Fruit fly (Drosophila melanogaster) whole organism, embryonic: ENCODE data around the gene CG14840.

Source experiments
- Awh ChIP-seq: fragments of 200-800 bp; sonication (Bioruptor generic); IDR thresholded peaks from 2 replicates; pipeline ENCODE4, ENCODE4 v1.3.6; 2022; ENCODE audit warnings: missing biosample characterization, missing genetic modification characterization
- CG10565 ChIP-seq: fragments of 200-800 bp; sonication (Bioruptor generic); optimal IDR thresholded peaks from 3 replicates; lab custom pipeline; 2016; ENCODE audit warnings: missing biosample characterization, mild to moderate bottlenecking, missing genetic modification characterization
- CG10979 ChIP-seq: fragments of 200-800 bp; sonication (Bioruptor generic); optimal IDR thresholded peaks from 2 replicates; lab custom pipeline; 2018; ENCODE audit warnings: missing biosample characterization, mild to moderate bottlenecking, missing genetic modification characterization, moderate library complexity
- CG11247 ChIP-seq: fragments of 200-800 bp; sonication (Bioruptor generic); IDR thresholded peaks from 2 replicates; pipeline ENCODE4 v1.3.6; 2022; ENCODE audit warnings: missing biosample characterization, missing genetic modification characterization
- CG11504 ChIP-seq: fragments of 200-800 bp; sonication (Bioruptor generic); optimal IDR thresholded peaks from 3 replicates; lab custom pipeline; 2019; ENCODE audit warnings: missing biosample characterization, mild to moderate bottlenecking, missing genetic modification characterization, moderate library complexity
- CG11695 ChIP-seq: fragments of 200-800 bp; sonication (Bioruptor generic); IDR thresholded peaks from 3 replicates; pipeline ENCODE4 v1.3.6; 2022; ENCODE audit warnings: missing biosample characterization, missing genetic modification characterization
- CG12104 ChIP-seq: fragments of 200-800 bp; sonication (Bioruptor generic); optimal IDR thresholded peaks from 3 replicates; lab custom pipeline; 2016; ENCODE audit warnings: missing biosample characterization, missing genetic modification characterization
- CG12769 ChIP-seq: fragments of 200-800 bp; sonication (Bioruptor generic); optimal IDR thresholded peaks from 2 replicates; lab custom pipeline; 2019; ENCODE audit warnings: missing biosample characterization, mild to moderate bottlenecking, missing genetic modification characterization, moderate library complexity
- CG14050 ChIP-seq: fragments of 200-800 bp; sonication (Bioruptor generic); IDR thresholded peaks from 3 replicates; pipeline ENCODE4 v1.3.6; 2022; ENCODE audit warnings: missing biosample characterization, missing genetic modification characterization
- CG14667 ChIP-seq: fragments of 200-800 bp; sonication (Bioruptor generic); IDR thresholded peaks from 2 replicates; pipeline ENCODE4 v1.3.6; 2022; ENCODE audit warnings: missing biosample characterization, missing genetic modification characterization
- CG15011 ChIP-seq: fragments of 200-800 bp; sonication (Bioruptor generic); optimal IDR thresholded peaks from 3 replicates; lab custom pipeline; 2018; ENCODE audit warnings: missing biosample characterization, mild to moderate bottlenecking, missing genetic modification characterization
- CG16815 ChIP-seq: fragments of 200-800 bp; sonication (Bioruptor generic); optimal IDR thresholded peaks from 3 replicates; lab custom pipeline; 2017; ENCODE audit warnings: missing biosample characterization, mild to moderate bottlenecking, missing genetic modification characterization
- CG16863 ChIP-seq: fragments of 200-800 bp; sonication (Bioruptor generic); optimal IDR thresholded peaks from 3 replicates; lab custom pipeline; 2016; ENCODE audit warnings: missing biosample characterization, missing genetic modification characterization
- CG2199 ChIP-seq: fragments of 200-800 bp; sonication (Bioruptor generic); IDR thresholded peaks from 3 replicates; pipeline ENCODE4 v1.3.6; 2022; ENCODE audit warnings: missing biosample characterization, missing genetic modification characterization
- CG2712 ChIP-seq: fragments of 200-800 bp; optimal IDR thresholded peaks from 3 replicates; lab custom pipeline; 2019; ENCODE audit warnings: missing biosample characterization, mild to moderate bottlenecking, missing genetic modification characterization, moderate library complexity
- CG2875 ChIP-seq: fragments of 200-800 bp; sonication (Bioruptor generic); optimal IDR thresholded peaks from 2 replicates; lab custom pipeline; 2017; ENCODE audit warnings: missing biosample characterization, mild to moderate bottlenecking, missing genetic modification characterization, missing genetic modification reagents
- CG30403 ChIP-seq: fragments of 200-800 bp; sonication (Bioruptor generic); optimal IDR thresholded peaks from 3 replicates; lab custom pipeline; 2016; ENCODE audit warnings: missing biosample characterization, missing genetic modification characterization
- CG31224 ChIP-seq: fragments of 200-800 bp; sonication (Bioruptor generic); IDR thresholded peaks from 2 replicates; pipeline ENCODE4 v1.3.6; 2022; ENCODE audit warnings: missing biosample characterization, missing genetic modification characterization
- CG31441 ChIP-seq: fragments of 200-800 bp; sonication (Bioruptor generic); IDR thresholded peaks from 2 replicates; pipeline ENCODE4 v1.3.6; 2022; ENCODE audit warnings: missing biosample characterization, missing genetic modification characterization
- CG33213 ChIP-seq: fragments of 200-800 bp; sonication (Bioruptor generic); optimal IDR thresholded peaks from 3 replicates; lab custom pipeline; 2016; ENCODE audit warnings: missing biosample characterization, missing genetic modification characterization
- CG3838 ChIP-seq: fragments of 200-800 bp; sonication (Bioruptor generic); optimal IDR thresholded peaks from 3 replicates; lab custom pipeline; 2016; ENCODE audit warnings: missing biosample characterization, missing genetic modification characterization
- CG7372 ChIP-seq: fragments of 200-800 bp; sonication (Bioruptor generic); IDR thresholded peaks from 2 replicates; pipeline ENCODE4 v1.3.6; 2022; ENCODE audit warnings: missing biosample characterization, missing genetic modification characterization
- CG7556 ChIP-seq: fragments of 200-800 bp; sonication (Bioruptor generic); optimal IDR thresholded peaks from 2 replicates; lab custom pipeline; 2017; ENCODE audit warnings: missing biosample characterization, mild to moderate bottlenecking, missing genetic modification characterization
- CG7839 ChIP-seq: fragments of 200-800 bp; sonication (Bioruptor generic); optimal IDR thresholded peaks from 3 replicates; lab custom pipeline; 2018; ENCODE audit warnings: missing biosample characterization, mild to moderate bottlenecking, missing genetic modification characterization, moderate library complexity
- CG8290 ChIP-seq, 3 experiments: fragments of 200-800 bp; sonication (Bioruptor generic); optimal IDR thresholded peaks; 2 replicates each; lab custom pipeline; 2016 to 2019; ENCODE audit warnings: missing biosample characterization in 3 of 3, missing genetic modification characterization in 3 of 3, mild to moderate bottlenecking in 2 of 3, moderate library complexity in 1 of 3
- CG8924 ChIP-seq: fragments of 200-800 bp; optimal IDR thresholded peaks from 3 replicates; lab custom pipeline; 2019; ENCODE audit warnings: missing biosample characterization, mild to moderate bottlenecking, missing genetic modification characterization, moderate library complexity
- CG9797 ChIP-seq: fragments of 200-800 bp; sonication (Bioruptor generic); optimal IDR thresholded peaks from 3 replicates; lab custom pipeline; 2018; ENCODE audit warnings: missing biosample characterization, mild to moderate bottlenecking, missing genetic modification characterization
- CoRest ChIP-seq: fragments of 200-800 bp; sonication (Bioruptor generic); optimal IDR thresholded peaks from 3 replicates; lab custom pipeline; 2018; ENCODE audit warnings: missing biosample characterization, mild to moderate bottlenecking, missing genetic modification characterization, moderate library complexity
- Dad ChIP-seq: fragments of 200-800 bp; sonication (Bioruptor generic); optimal IDR thresholded peaks from 3 replicates; lab custom pipeline; 2016; ENCODE audit warnings: missing biosample characterization, missing genetic modification characterization
- Doc3 ChIP-seq: fragments of 200-800 bp; sonication (Bioruptor generic); IDR thresholded peaks from 3 replicates; pipeline ENCODE4 v1.3.6; 2022; ENCODE audit warnings: missing biosample characterization, missing genetic modification characterization; ENCODE audit not compliant: partially characterized antibody
- Hsf ChIP-seq: fragments of 200-800 bp; sonication (Bioruptor generic); optimal IDR thresholded peaks from 3 replicates; lab custom pipeline; 2016; ENCODE audit warnings: missing biosample characterization, missing genetic modification characterization
- Med ChIP-seq: fragments of 200-800 bp; sonication (Bioruptor generic); peaks from one replicate; lab custom pipeline; 2016; ENCODE audit warnings: missing biosample characterization, missing genetic modification characterization, mild to moderate bottlenecking, inconsistent platforms, moderate library complexity
- Oli ChIP-seq: fragments of 200-800 bp; sonication (Bioruptor generic); optimal IDR thresholded peaks from 2 replicates; lab custom pipeline; 2018; ENCODE audit warnings: missing biosample characterization, mild to moderate bottlenecking, missing genetic modification characterization, moderate library complexity
- Trl ChIP-seq, 3 experiments: fragments of >200 bp in 2 of 3; fragments of 200-800 bp in 1 of 3; sonication (Bioruptor generic) in 1 of 3; optimal IDR thresholded peaks; 2 replicates in 1 of 3; 3 replicates in 2 of 3; lab custom pipeline; 2016 to 2017; ENCODE audit warnings: missing biosample characterization in 1 of 3, missing genetic modification characterization in 1 of 3
- ase ChIP-seq: fragments of 200-800 bp; sonication (Bioruptor generic); IDR thresholded peaks from 3 replicates; pipeline ENCODE4 v1.3.6; 2022; ENCODE audit warnings: missing biosample characterization, missing genetic modification characterization
- chm ChIP-seq: fragments of 200-800 bp; sonication (Bioruptor generic); IDR thresholded peaks from 2 replicates; pipeline ENCODE4 v1.3.6; 2022; ENCODE audit warnings: missing biosample characterization, missing genetic modification characterization
- cwo ChIP-seq: fragments of 200-800 bp; sonication (Bioruptor generic); optimal IDR thresholded peaks from 3 replicates; lab custom pipeline; 2017; ENCODE audit warnings: missing biosample characterization, missing genetic modification characterization, mild to moderate bottlenecking, moderate library complexity, missing genetic modification reagents
- danr ChIP-seq: fragments of 200-800 bp; sonication (Bioruptor generic); IDR thresholded peaks from 2 replicates; pipeline ENCODE4 v1.3.6; 2022; ENCODE audit warnings: missing biosample characterization, missing genetic modification characterization
- dysf ChIP-seq: fragments of 200-800 bp; sonication (Bioruptor generic); IDR thresholded peaks from 3 replicates; pipeline ENCODE4 v1.3.6; 2022; ENCODE audit warnings: missing biosample characterization, missing genetic modification characterization
- eyg ChIP-seq: fragments of 200-800 bp; sonication (Bioruptor generic); optimal IDR thresholded peaks from 3 replicates; lab custom pipeline; 2016; ENCODE audit warnings: missing biosample characterization, missing genetic modification characterization
- gem ChIP-seq: fragments of 200-800 bp; sonication (Bioruptor generic); optimal IDR thresholded peaks from 2 replicates; lab custom pipeline; 2019; ENCODE audit warnings: missing biosample characterization, mild to moderate bottlenecking, missing genetic modification characterization, moderate library complexity
- hb ChIP-seq: fragments of 200-800 bp; sonication (Bioruptor generic); IDR thresholded peaks from 3 replicates; pipeline ENCODE4 v1.3.6; 2022; ENCODE audit warnings: missing biosample characterization, missing genetic modification characterization; ENCODE audit not compliant: partially characterized antibody
- onecut ChIP-seq: fragments of 200-800 bp; sonication (Bioruptor generic); IDR thresholded peaks from 2 replicates; pipeline ENCODE4 v1.3.6; 2022; ENCODE audit warnings: missing biosample characterization, missing genetic modification characterization
- phol ChIP-seq: fragments of 200-800 bp; sonication (Bioruptor generic); optimal IDR thresholded peaks from 3 replicates; lab custom pipeline; 2018; ENCODE audit warnings: missing biosample characterization, mild to moderate bottlenecking, missing genetic modification characterization, moderate library complexity
- run ChIP-seq: fragments of 200-800 bp; sonication (Bioruptor generic); optimal IDR thresholded peaks from 3 replicates; lab custom pipeline; 2018; ENCODE audit warnings: missing biosample characterization, mild to moderate bottlenecking, missing genetic modification characterization
- sens ChIP-seq: fragments of 200-800 bp; sonication (Bioruptor generic); peaks from one replicate; lab custom pipeline; 2016; ENCODE audit warnings: missing biosample characterization, missing genetic modification characterization
- seq ChIP-seq: fragments of 200-800 bp; sonication (Bioruptor generic); IDR thresholded peaks from 2 replicates; pipeline ENCODE4 v1.3.6; 2022; ENCODE audit warnings: missing biosample characterization, missing genetic modification characterization
- toy ChIP-seq: fragments of 200-800 bp; sonication (Bioruptor generic); IDR thresholded peaks from 2 replicates; pipeline ENCODE4 v1.3.6; 2022; ENCODE audit warnings: missing biosample characterization, missing genetic modification characterization
- vvl ChIP-seq: fragments of 200-800 bp; sonication (Bioruptor generic); IDR thresholded peaks from 2 replicates; pipeline ENCODE4 v1.3.6; 2022; ENCODE audit warnings: missing biosample characterization, missing genetic modification characterization
- yki ChIP-seq: fragments of >200 bp; optimal IDR thresholded peaks from 3 replicates; lab custom pipeline; 2018

The CG14840 gene

DNA sequence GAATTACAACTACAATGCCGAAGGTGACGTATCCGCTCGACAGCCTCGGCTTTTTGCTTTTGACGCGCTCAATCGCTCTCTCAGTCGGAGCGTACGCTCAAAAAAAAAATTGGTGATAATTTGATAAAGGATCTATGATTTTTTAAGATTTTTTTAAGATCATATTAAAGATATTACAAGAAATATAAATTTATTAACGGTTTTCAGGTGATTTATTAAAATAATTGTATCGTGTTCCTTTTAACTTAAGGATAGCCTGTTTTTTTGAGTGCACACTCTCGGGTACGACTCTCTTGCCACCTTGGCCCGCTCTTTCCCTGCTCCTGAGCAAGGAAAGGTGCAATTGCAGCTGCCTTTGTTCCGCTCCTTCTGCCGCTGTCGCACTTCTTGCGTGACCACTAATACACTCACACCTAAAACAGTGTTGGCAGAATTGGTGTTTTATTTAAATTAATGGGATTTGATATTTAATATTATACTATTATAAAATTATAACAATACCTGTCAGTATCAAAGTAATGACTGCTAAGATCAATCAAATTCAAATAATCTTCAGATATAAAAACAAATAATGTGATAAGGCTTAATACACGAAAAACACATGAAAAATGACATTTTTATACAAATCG is 17.0 kb upstream of the CG14840 start (continued):
- TF ChIP-seq cwo (GFP tag; lab: Kevin White, UChicago) (peak; percentile 69), CG30403 (GFP tag; lab: Kevin White, UChicago) (peak; percentile 77), phol (tag; lab: Kevin White, UChicago) (peak; percentile 81), Trl (optimal IDR thresholded peaks at IDR 0.05; lab: Kevin White, UChicago) (peak; percentile 42 to 68), Trl (GFP tag; optimal IDR thresholded peaks at IDR 0.05; lab: Kevin White, UChicago) (no peak), dysf (peak; percentile 74), yki (lab: Kevin White, UChicago) (no peak), onecut (peak; percentile 81), seq (GFP tag; lab: Robert Waterston, UW) (peak; percentile 77), Hsf (GFP tag; lab: Kevin White, UChicago) (peak; percentile 70), Oli (tag; lab: Kevin White, UChicago) (peak; percentile 75), CG7839 (tag; lab: Kevin White, UChicago) (peak; percentile 86), CG3838 (GFP tag; lab: Kevin White, UChicago) (peak; percentile 31), CG2712 (peak; percentile 92), CG11247 (GFP tag; lab: Robert Waterston, UW) (peak; percentile 58), ase (peak; percentile 44; the same call in 2 of the 3 replicates), CG15011 (GFP tag; lab: Kevin White, UChicago) (peak; percentile 66), CG16863 (GFP tag; lab: Kevin White, UChicago) (peak; percentile 28), CG9797 (GFP tag; lab: Kevin White, UChicago) (peak; percentile 3), eyg (no peak), CG31224 (GFP tag; lab: Robert Waterston, UW) (peak; percentile 63), run (tag; lab: Kevin White, UChicago) (peak; percentile 41), sens (peak; percentile 90), CG8924 (peak; percentile 91), CG12769 (tag; lab: Kevin White, UChicago) (no peak), CG31441 (peak; percentile 79), CG10565 (peak; percentile 40), Awh (GFP tag; lab: Robert Waterston, UW) (peak; percentile 68), chm (peak; percentile 83), CG7372 (GFP tag; lab: Robert Waterston, UW) (peak; percentile 72), toy (GFP tag; lab: Robert Waterston, UW) (peak; percentile 47; the same call in 1 of the 2 replicates), hb (GFP tag; lab: Robert Waterston, UW) (no peak), CG14050 (peak; percentile 80), Doc3 (GFP tag; lab: Robert Waterston, UW) (no peak), CG11504 (tag; lab: Kevin White, UChicago) (peak; percentile 16), vvl (GFP tag; lab: Robert Waterston, UW) (peak; percentile 93), CoRest (tag; lab: Kevin White, UChicago) (peak; percentile 79), CG11695 (peak; percentile 89), CG33213 (GFP tag; lab: Kevin White, UChicago) (no peak), CG14667 (GFP tag; lab: Robert Waterston, UW) (peak; percentile 72), gem (tag; lab: Kevin White, UChicago) (peak; percentile 89), CG16815 (peak; percentile 82), Dad (GFP tag; lab: Kevin White, UChicago) (peak; percentile 20), CG10979 (tag; lab: Kevin White, UChicago) (peak; percentile 93), CG12104 (GFP tag; lab: Kevin White, UChicago) (peak; percentile 68), danr (peak; percentile 64), Med (no peak), CG2875 (GFP tag; lab: Kevin White, UChicago) (peak; percentile 61), CG7556 (GFP tag; lab: Kevin White, UChicago) (peak; percentile 91), CG8290 (GFP tag; optimal IDR thresholded peaks at IDR 0.05; lab: Kevin White, UChicago) (no peak), CG8290 (tag; optimal IDR thresholded peaks at IDR 0.05; lab: Kevin White, UChicago) (no peak), CG2199 (GFP tag; lab: Robert Waterston, UW) (peak; percentile 55; the same call in 1 of the 3 replicates)
